Fruit fly (Drosophila melanogaster) Kc167 (cell line): ENCODE data around the gene fmt.

ENCODE experiments used
- Myc ChIP-seq: fragments of >200 bp; optimal IDR thresholded peaks from 2 replicates; lab custom pipeline; 2017; ENCODE audit warnings: missing external identifiers
- Sin3A ChIP-seq: fragments of >200 bp; optimal IDR thresholded peaks from 2 replicates; lab custom pipeline; 2018; ENCODE audit warnings: missing external identifiers
- h ChIP-seq: fragments of >200 bp; optimal IDR thresholded peaks from 3 replicates; lab custom pipeline; 2018; ENCODE audit warnings: missing external identifiers
- insv ChIP-seq: fragments of >200 bp; optimal IDR thresholded peaks from 3 replicates; lab custom pipeline; 2018; ENCODE audit warnings: missing external identifiers
- psq ChIP-seq: fragments of >200 bp; optimal IDR thresholded peaks from 2 replicates; lab custom pipeline; 2017; ENCODE audit warnings: missing external identifiers
- ttk ChIP-seq: sonication (Bioruptor generic); optimal IDR thresholded peaks from 2 replicates; lab custom pipeline; 2017; ENCODE audit warnings: missing external identifiers

dm6 chr3L:6157327-6158032 lies 16.2 kb downstream of the fmt start, which contains the start of gene CG13297:
- no peak for TF ChIP-seq insv (lab: Kevin White, UChicago)
- no peak for TF ChIP-seq Sin3A
- no peak for TF ChIP-seq ttk (lab: Kevin White, UChicago)
- no peak for TF ChIP-seq psq (lab: Kevin White, UChicago)
- no peak for TF ChIP-seq h
- no peak for TF ChIP-seq Myc (lab: Kevin White, UChicago)
